Worm (Caenorhabditis elegans) whole organism, L3 larva: ENCODE data around the gene spig-10.

Source experiments
- ZK546.5 ChIP-seq: sonication (generic microtip); optimal IDR thresholded peaks from 2 replicates; lab custom pipeline; 2017; ENCODE audit warnings: missing biosample characterization, missing genetic modification characterization
- aly-2 ChIP-seq: fragments of 150-350 bp; optimal IDR thresholded peaks from 2 replicates; lab custom pipeline; 2014; ENCODE audit warnings: missing biosample characterization, missing genetic modification characterization
- elt-1 ChIP-seq: fragments of 150-350 bp; optimal IDR thresholded peaks from 2 replicates; lab custom pipeline; 2014; ENCODE audit warnings: missing biosample characterization, missing genetic modification characterization
- jun-1 ChIP-seq: fragments of 150-350 bp; optimal IDR thresholded peaks from 2 replicates; lab custom pipeline; 2014; ENCODE audit warnings: missing biosample characterization, missing genetic modification reagents, missing genetic modification characterization
- nhr-28 ChIP-seq: fragments of 150-350 bp; optimal IDR thresholded peaks from 2 replicates; lab custom pipeline; 2014; ENCODE audit warnings: missing biosample characterization, missing genetic modification characterization
- skn-1 ChIP-seq: fragments of 150-350 bp; optimal IDR thresholded peaks from 2 replicates; lab custom pipeline; 2014; ENCODE audit warnings: missing biosample characterization, missing genetic modification characterization

DNA sequence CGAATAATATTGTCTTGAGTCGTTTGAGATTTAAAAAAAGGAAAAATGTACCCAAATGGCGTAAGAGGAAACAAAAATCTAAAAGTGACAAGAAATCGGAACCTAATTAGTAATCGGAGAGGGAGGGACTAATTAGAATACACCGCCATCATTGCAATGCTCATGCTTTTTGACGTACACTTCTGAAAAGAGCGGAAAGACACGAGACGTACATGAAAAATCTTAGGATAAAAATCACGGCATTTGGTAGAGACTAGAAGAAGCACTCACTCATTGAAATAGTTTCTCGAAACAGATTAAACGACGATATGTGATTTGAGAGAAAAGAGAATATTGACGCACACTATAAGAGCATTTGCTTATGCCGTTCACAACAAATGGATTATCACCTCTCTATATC, 16.9 kb downstream of the spig-10 start:
- no peak for TF ChIP-seq jun-1 (tag; lab: Kevin White, UChicago)
- TF ChIP-seq ZK546.5: no peak
- no peak for TF ChIP-seq elt-1
- no peak for TF ChIP-seq skn-1
- TF ChIP-seq aly-2: no peak
- TF ChIP-seq nhr-28: no peak
